Worm (Caenorhabditis elegans) whole organism, L1 larva: ENCODE data around the gene F38A5.6.

ENCODE experiments used
- C16A3.4 ChIP-seq: fragments of 150-350 bp; optimal IDR thresholded peaks from 2 replicates; lab custom pipeline; 2014; ENCODE audit warnings: missing biosample characterization, missing genetic modification characterization
- F16B12.6 ChIP-seq: fragments of 150-350 bp; optimal IDR thresholded peaks from 2 replicates; lab custom pipeline; 2014; ENCODE audit warnings: missing biosample characterization, missing genetic modification characterization
- ama-1 ChIP-seq: fragments of 150-350 bp; optimal IDR thresholded peaks from 2 replicates; lab custom pipeline; 2014
- ceh-8 ChIP-seq: fragments of 200-800 bp; sonication (Bioruptor generic); optimal IDR thresholded peaks from 2 replicates; lab custom pipeline; 2018; ENCODE audit warnings: mild to moderate bottlenecking, missing genetic modification characterization, moderate library complexity, missing compliant biosample characterization
- ceh-82 ChIP-seq, 3 experiments: fragments of 150-350 bp in 1 of 3; sonication (generic microtip) in 2 of 3; optimal IDR thresholded peaks; 2 replicates each; lab custom pipeline; 2014 to 2017; ENCODE audit warnings: missing biosample characterization in 3 of 3, missing genetic modification characterization in 3 of 3
- ceh-88 ChIP-seq: fragments of 200-800 bp; sonication (Bioruptor generic); IDR thresholded peaks from 2 replicates; pipeline ENCODE4 v1.3.6; 2022; ENCODE audit warnings: missing genetic modification characterization, missing compliant biosample characterization
- dpl-1 ChIP-seq, 3 experiments: fragments of 150-350 bp in 2 of 3; sonication (generic microtip) in 1 of 3; optimal IDR thresholded peaks; 2 replicates each; lab custom pipeline; 2014 to 2017; ENCODE audit warnings: missing biosample characterization in 3 of 3, missing genetic modification characterization in 3 of 3, missing genetic modification reagents in 3 of 3
- efl-1 ChIP-seq, 4 experiments: fragments of 150-350 bp; optimal IDR thresholded peaks in 3 of 4; peaks in 1 of 4; 1 replicate in 1 of 4; 2 replicates in 3 of 4; lab custom pipeline; 2014; ENCODE audit warnings: missing biosample characterization in 2 of 4, missing genetic modification characterization in 2 of 4, missing genetic modification reagents in 2 of 4
- efl-3 ChIP-seq: fragments of 200-800 bp; sonication (Bioruptor generic); optimal IDR thresholded peaks from 2 replicates; lab custom pipeline; 2018; ENCODE audit warnings: mild to moderate bottlenecking, missing genetic modification characterization, missing compliant biosample characterization
- egl-13 ChIP-seq: sonication (generic microtip); optimal IDR thresholded peaks from 2 replicates; lab custom pipeline; 2016; ENCODE audit warnings: missing genotype, missing genetic modification reagents, missing genetic modification characterization, missing compliant biosample characterization
- fkh-10 ChIP-seq: sonication (generic microtip); optimal IDR thresholded peaks from 2 replicates; lab custom pipeline; 2017; ENCODE audit warnings: missing biosample characterization, missing genetic modification reagents, missing genetic modification characterization
- fkh-8 ChIP-seq: sonication (generic microtip); optimal IDR thresholded peaks from 2 replicates; lab custom pipeline; 2016; ENCODE audit warnings: mild to moderate bottlenecking, missing genetic modification characterization, missing compliant biosample characterization
- fos-1 ChIP-seq: fragments of 150-350 bp; optimal IDR thresholded peaks from 2 replicates; lab custom pipeline; 2014; ENCODE audit warnings: missing biosample characterization, missing genetic modification characterization
- hpl-2 ChIP-seq: fragments of 150-350 bp; optimal IDR thresholded peaks from 2 replicates; lab custom pipeline; 2014; ENCODE audit warnings: missing biosample characterization, missing genetic modification reagents, missing genetic modification characterization
- irx-1 ChIP-seq: sonication (generic microtip); optimal IDR thresholded peaks from 2 replicates; lab custom pipeline; 2016; ENCODE audit warnings: missing genetic modification characterization, missing compliant biosample characterization
- isw-1 ChIP-seq: fragments of 200-800 bp; sonication (Bioruptor generic); IDR thresholded peaks from 2 replicates; pipeline ENCODE4 v1.3.6; 2022; ENCODE audit warnings: missing genetic modification characterization, missing compliant biosample characterization
- lin-13 ChIP-seq: fragments of 150-350 bp; optimal IDR thresholded peaks from 2 replicates; lab custom pipeline; 2014; ENCODE audit warnings: missing biosample characterization, missing genetic modification reagents, missing genetic modification characterization
- lin-14 ChIP-seq: fragments of 200-800 bp; sonication (Bioruptor generic); optimal IDR thresholded peaks from 2 replicates; lab custom pipeline; 2018; ENCODE audit warnings: mild to moderate bottlenecking, missing genetic modification characterization, moderate library complexity, missing compliant biosample characterization
- lin-15B ChIP-seq: fragments of 150-350 bp; sonication (generic microtip); optimal IDR thresholded peaks from 3 replicates; lab custom pipeline; 2014; ENCODE audit warnings: missing biosample characterization, missing genetic modification characterization
- lin-35 ChIP-seq, 2 experiments: fragments of 150-350 bp; optimal IDR thresholded peaks; 2 replicates each; lab custom pipeline; 2014; ENCODE audit warnings: missing biosample characterization in 2 of 2, missing genetic modification characterization in 2 of 2, missing genetic modification reagents in 2 of 2
- lir-3 ChIP-seq: sonication (generic microtip); optimal IDR thresholded peaks from 2 replicates; lab custom pipeline; 2016; ENCODE audit warnings: mild to moderate bottlenecking, missing genetic modification characterization, moderate library complexity, missing compliant biosample characterization; ENCODE audit not compliant: poor library complexity
- lsy-2 ChIP-seq, 2 experiments: fragments of 150-350 bp; optimal IDR thresholded peaks; 2 replicates each; lab custom pipeline; 2014; ENCODE audit warnings: missing biosample characterization in 2 of 2, missing genetic modification characterization in 2 of 2
- mef-2 ChIP-seq: fragments of 150-350 bp; optimal IDR thresholded peaks from 2 replicates; lab custom pipeline; 2014; ENCODE audit warnings: missing biosample characterization, missing genetic modification characterization
- mep-1 ChIP-seq: fragments of 150-350 bp; optimal IDR thresholded peaks from 2 replicates; lab custom pipeline; 2014; ENCODE audit warnings: missing biosample characterization, missing genetic modification characterization
- nhr-237 ChIP-seq: fragments of 150-350 bp; optimal IDR thresholded peaks from 2 replicates; lab custom pipeline; 2014; ENCODE audit warnings: missing biosample characterization, missing genetic modification characterization
- nhr-28 ChIP-seq: fragments of 150-350 bp; optimal IDR thresholded peaks from 2 replicates; lab custom pipeline; 2014; ENCODE audit warnings: missing biosample characterization, missing genetic modification characterization
- nhr-47 ChIP-seq: sonication (generic microtip); optimal IDR thresholded peaks from 2 replicates; lab custom pipeline; 2016; ENCODE audit warnings: mild to moderate bottlenecking, missing genetic modification characterization, moderate library complexity, missing compliant biosample characterization
- nhr-71 ChIP-seq: sonication (generic microtip); optimal IDR thresholded peaks from 2 replicates; lab custom pipeline; 2016; ENCODE audit warnings: mild to moderate bottlenecking, missing genetic modification characterization, moderate library complexity, missing compliant biosample characterization
- nhr-77 ChIP-seq: fragments of 150-350 bp; optimal IDR thresholded peaks from 2 replicates; lab custom pipeline; 2014; ENCODE audit warnings: missing biosample characterization, missing genetic modification characterization
- nhr-84 ChIP-seq: sonication (generic microtip); optimal IDR thresholded peaks from 2 replicates; lab custom pipeline; 2017; ENCODE audit warnings: missing biosample characterization, missing genetic modification characterization
- nhr-85 ChIP-seq: sonication (generic microtip); peaks from one replicate; lab custom pipeline; 2016; ENCODE audit warnings: missing genetic modification characterization, inconsistent platforms, missing compliant biosample characterization
- nhr-90 ChIP-seq: sonication (generic microtip); optimal IDR thresholded peaks from 2 replicates; lab custom pipeline; 2016; ENCODE audit warnings: mild to moderate bottlenecking, missing genetic modification characterization, missing compliant biosample characterization; ENCODE audit not compliant: poor library complexity
- pag-3 ChIP-seq: sonication (generic microtip); optimal IDR thresholded peaks from 2 replicates; lab custom pipeline; 2017; ENCODE audit warnings: missing genetic modification characterization, mild to moderate bottlenecking, missing compliant biosample characterization, antibody characterized with exemption, borderline replicate concordance; ENCODE audit not compliant: insufficient read depth
- pax-3 ChIP-seq: fragments of 200-800 bp; sonication (Bioruptor generic); optimal IDR thresholded peaks from 2 replicates; lab custom pipeline; 2018; ENCODE audit warnings: mild to moderate bottlenecking, missing genetic modification characterization, moderate library complexity, missing compliant biosample characterization
- rnt-1 ChIP-seq: sonication (generic microtip); optimal IDR thresholded peaks from 2 replicates; lab custom pipeline; 2016; ENCODE audit warnings: mild to moderate bottlenecking, missing genetic modification characterization, moderate library complexity, missing compliant biosample characterization
- skn-1 ChIP-seq: fragments of 150-350 bp; optimal IDR thresholded peaks from 2 replicates; lab custom pipeline; 2014; ENCODE audit warnings: missing biosample characterization, missing genetic modification characterization
- sox-4 ChIP-seq: sonication (generic microtip); optimal IDR thresholded peaks from 2 replicates; lab custom pipeline; 2016; ENCODE audit warnings: missing genetic modification characterization, missing compliant biosample characterization
- swsn-7 ChIP-seq: sonication (generic microtip); optimal IDR thresholded peaks from 2 replicates; lab custom pipeline; 2016; ENCODE audit warnings: missing genetic modification characterization, missing compliant biosample characterization
- tbx-2 ChIP-seq: sonication (generic microtip); optimal IDR thresholded peaks from 2 replicates; lab custom pipeline; 2016; ENCODE audit warnings: missing genetic modification characterization, missing compliant biosample characterization
- unc-130 ChIP-seq: fragments of 150-350 bp; optimal IDR thresholded peaks from 2 replicates; lab custom pipeline; 2017; ENCODE audit warnings: missing biosample characterization, missing genetic modification characterization, inconsistent platforms
- unc-30 ChIP-seq: sonication (generic microtip); optimal IDR thresholded peaks from 2 replicates; lab custom pipeline; 2017; ENCODE audit warnings: missing biosample characterization, missing genetic modification characterization
- unc-98 ChIP-seq: fragments of 200-800 bp; sonication (Bioruptor generic); IDR thresholded peaks from 2 replicates; pipeline ENCODE4 v1.3.6; 2022; ENCODE audit warnings: missing genetic modification characterization, missing compliant biosample characterization
- xbp-1 ChIP-seq: sonication (generic microtip); optimal IDR thresholded peaks from 2 replicates; lab custom pipeline; 2016; ENCODE audit warnings: missing genetic modification characterization, missing compliant biosample characterization
- zip-4 ChIP-seq: fragments of 200-800 bp; sonication (Bioruptor generic); optimal IDR thresholded peaks from 2 replicates; lab custom pipeline; 2018; ENCODE audit warnings: mild to moderate bottlenecking, missing genetic modification characterization, moderate library complexity, missing compliant biosample characterization
- ztf-11 ChIP-seq, 2 experiments: sonication (generic microtip); optimal IDR thresholded peaks; 2 replicates each; lab custom pipeline; 2016 to 2017; ENCODE audit warnings: missing genetic modification characterization in 2 of 2, missing biosample characterization in 1 of 2, missing compliant biosample characterization in 1 of 2
- ztf-4 ChIP-seq: fragments of 150-350 bp; optimal IDR thresholded peaks from 2 replicates; lab custom pipeline; 2014; ENCODE audit warnings: missing biosample characterization, missing genetic modification characterization

The F38A5.6 gene

ce11 chrIV:6556624-6557368 lies 40.4 kb downstream of the F38A5.6 start, which contains the start of gene try-3 (continued):
- TF ChIP-seq ceh-88 (GFP tag; lab: Robert Waterston, UW) (peak; percentile 53; the same call in 1 of the 2 replicates), nhr-47 (tag; lab: Kevin White, UChicago) (peak; percentile 75), irx-1 (tag; lab: Kevin White, UChicago) (peak; percentile 35), ceh-8 (GFP tag; lab: Kevin White, UChicago) (peak; percentile 55), nhr-237 (tag; lab: Kevin White, UChicago) (peak; percentile 22), hpl-2 (GFP tag; lab: Kevin White, UChicago) (no peak), ztf-11 (tag; optimal IDR thresholded peaks at IDR 0.05; lab: Kevin White, UChicago) (peak in 1 of 2 experiments; percentile 31), fkh-10 (GFP tag; lab: Kevin White, UChicago) (peak; percentile 43), unc-30 (tag; lab: Kevin White, UChicago) (no peak), fkh-8 (tag; lab: Kevin White, UChicago) (peak; percentile 82), nhr-77 (tag; lab: Kevin White, UChicago) (peak; percentile 62), sox-4 (tag; lab: Kevin White, UChicago) (no peak), fos-1 (tag; lab: Kevin White, UChicago) (no peak), ztf-4 (tag; lab: Kevin White, UChicago) (no peak), C16A3.4 (peak; percentile 65), lin-15B (peak; percentile 29), ama-1 (lab: Kevin White, UChicago) (no peak), F16B12.6 (peak; percentile 2), lsy-2 (tag; optimal IDR thresholded peaks at IDR 0.05; lab: Kevin White, UChicago) (peak; percentile 60 to 72), nhr-71 (peak; percentile 83), skn-1 (peak; percentile 72), lin-14 (GFP tag; lab: Kevin White, UChicago) (peak; percentile 78), swsn-7 (tag; lab: Kevin White, UChicago) (peak; percentile 74), efl-3 (GFP tag; lab: Kevin White, UChicago) (no peak), pax-3 (tag; lab: Kevin White, UChicago) (peak; percentile 52), efl-1 (optimal IDR thresholded peaks at IDR 0.05; lab: Kevin White, UChicago) (peak; percentile 60 to 72), efl-1 (GFP tag; optimal IDR thresholded peaks at IDR 0.05 in 1 of 2; lab: Kevin White, UChicago) (peak; percentile 56 to 95), tbx-2 (tag; lab: Kevin White, UChicago) (peak; percentile 64), nhr-85 (tag; lab: Kevin White, UChicago) (peak; percentile 68), xbp-1 (tag; lab: Kevin White, UChicago) (peak; percentile 62), mep-1 (peak; percentile 63), lir-3 (tag; lab: Kevin White, UChicago) (peak; percentile 54), lin-13 (GFP tag; lab: Kevin White, UChicago) (peak; percentile 73), rnt-1 (tag; lab: Kevin White, UChicago) (peak; percentile 84), dpl-1 (GFP tag; optimal IDR thresholded peaks at IDR 0.05; lab: Kevin White, UChicago) (peak; percentile 46 to 59 (median 48)), nhr-90 (peak; percentile 59), egl-13 (tag; lab: Kevin White, UChicago) (peak; percentile 66), isw-1 (peak; percentile 30), ceh-82 (tag; optimal IDR thresholded peaks at IDR 0.05; lab: Kevin White, UChicago) (peak; percentile 30 to 70 (median 35))

DNA sequence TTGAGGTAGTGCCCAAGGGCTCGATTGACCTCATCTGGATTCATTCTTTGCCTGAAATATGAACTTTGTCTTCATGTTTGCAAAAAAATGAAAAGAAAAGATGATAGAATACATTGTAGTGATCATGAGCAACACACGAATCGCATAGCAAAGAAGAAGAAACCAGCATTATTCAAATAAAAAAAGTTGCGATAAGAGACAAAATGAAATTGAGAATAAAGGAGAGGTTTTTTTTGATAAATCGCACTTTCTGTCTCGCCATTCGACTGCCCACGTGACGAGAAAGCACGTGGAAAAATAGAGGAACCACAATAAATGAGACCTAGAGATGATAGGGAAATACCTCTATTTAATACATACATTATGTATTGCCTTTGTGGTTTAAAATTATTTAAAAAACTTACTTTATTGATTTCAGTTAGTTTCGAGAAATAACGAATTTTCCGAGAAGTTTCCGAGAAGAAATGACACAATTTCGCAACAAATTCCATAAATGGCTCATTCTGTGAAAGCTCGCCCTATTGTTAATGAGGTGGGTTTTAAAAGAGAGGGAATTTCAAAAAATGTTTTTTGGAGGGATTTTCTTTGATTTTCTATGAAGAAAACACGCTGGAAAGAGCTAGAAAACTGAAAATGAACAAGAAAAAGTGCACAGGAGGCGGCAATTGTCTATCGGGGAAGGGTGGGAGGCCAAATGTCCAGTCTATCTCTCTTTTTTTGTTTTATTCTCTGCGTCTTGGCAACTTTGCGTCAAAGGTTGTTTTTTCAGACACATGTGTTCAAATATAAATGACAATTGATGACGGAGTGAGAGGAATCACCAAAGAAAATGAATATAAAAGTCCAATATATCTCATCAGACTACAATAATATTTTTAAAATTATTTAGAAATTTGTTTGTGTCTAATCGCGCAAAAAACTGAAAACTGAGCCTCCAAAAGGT lies 41.5 kb downstream of the F38A5.6 start, which contains the start of gene paqr-1:
Gene paqr-1, minus strand, starts transcription at position 51 of the 943 bp plus-strand sequence.
- no peak for TF ChIP-seq fos-1 (tag; lab: Kevin White, UChicago)
- no peak for TF ChIP-seq pag-3
- peak; percentile 50 for TF ChIP-seq nhr-90
- no peak for TF ChIP-seq skn-1
- no peak for TF ChIP-seq nhr-28 (tag; lab: Kevin White, UChicago)
- TF ChIP-seq efl-3 (GFP tag; lab: Kevin White, UChicago) = no peak
- TF ChIP-seq xbp-1 (tag; lab: Kevin White, UChicago) = no peak
- TF ChIP-seq nhr-47 (tag; lab: Kevin White, UChicago) = peak; percentile 50
- TF ChIP-seq unc-98 = no peak
- peak; percentile 22 for TF ChIP-seq unc-130 (tag; lab: Kevin White, UChicago)
- peak; percentile 66 to 81 for TF ChIP-seq lin-35 (GFP tag; optimal IDR thresholded peaks at IDR 0.05; lab: Kevin White, UChicago)
- peak; percentile 63 for TF ChIP-seq zip-4 (GFP tag; lab: Kevin White, UChicago)
- TF ChIP-seq irx-1 (tag; lab: Kevin White, UChicago) = peak; percentile 19
- TF ChIP-seq nhr-84 (tag; lab: Kevin White, UChicago) = no peak
- TF ChIP-seq lin-13 (GFP tag; lab: Kevin White, UChicago) = no peak
- no peak for TF ChIP-seq tbx-2 (tag; lab: Kevin White, UChicago)
- no peak for TF ChIP-seq hpl-2 (GFP tag; lab: Kevin White, UChicago)
- no peak for TF ChIP-seq mef-2 (tag; lab: Kevin White, UChicago)
